Worm (Caenorhabditis elegans) whole organism, L3 larva: ENCODE data around the gene K09F6.10.

Experiments
- aly-2 ChIP-seq: fragments of 150-350 bp; optimal IDR thresholded peaks from 2 replicates; lab custom pipeline; 2014; ENCODE audit warnings: missing biosample characterization, missing genetic modification characterization
- zag-1 ChIP-seq: fragments of 150-350 bp; optimal IDR thresholded peaks from 2 replicates; lab custom pipeline; 2014; ENCODE audit warnings: missing biosample characterization, missing genetic modification characterization

- TF ChIP-seq aly-2 (tag; lab: Kevin White, UChicago) (no peak), zag-1 (tag; lab: Kevin White, UChicago) (no peak)
These were observed 3.3 kb upstream of the K09F6.10 start, which contains the start of gene K09F6.7 for ce11 chrII:2292027-2292426.
